Worm (Caenorhabditis elegans) whole organism, L4 larva: Measurements from ENCODE around the gene srlf-22.

ENCODE experiments used
- F26F4.8 ChIP-seq: fragments of 200-800 bp; sonication (Bioruptor generic); conservative IDR thresholded peaks from 2 replicates; pipeline ENCODE4 v1.3.6; 2022; ENCODE audit warnings: missing genetic modification characterization, missing compliant biosample characterization
- F37D6.2 ChIP-seq: sonication (generic microtip); optimal IDR thresholded peaks from 2 replicates; lab custom pipeline; 2016; ENCODE audit warnings: mild to moderate bottlenecking, missing genetic modification characterization, missing compliant biosample characterization
- Y105C5A.15 ChIP-seq: fragments of 200-800 bp; sonication (Bioruptor generic); IDR thresholded peaks from 2 replicates; pipeline ENCODE4 v1.3.6; 2022; ENCODE audit warnings: missing genetic modification characterization, missing compliant biosample characterization
- Y5F2A.4 ChIP-seq: fragments of 200-800 bp; sonication (Bioruptor generic); optimal IDR thresholded peaks from 2 replicates; lab custom pipeline; 2018; ENCODE audit warnings: mild to moderate bottlenecking, missing genetic modification characterization, missing compliant biosample characterization
- Y75B8A.6 ChIP-seq: fragments of 200-800 bp; sonication (Bioruptor generic); IDR thresholded peaks from 2 replicates; pipeline ENCODE4 v1.3.6; 2022; ENCODE audit warnings: missing genetic modification reagents, missing genetic modification characterization, missing compliant biosample characterization
- ZK337.2 ChIP-seq: fragments of 200-800 bp; sonication (Bioruptor generic); IDR thresholded peaks from 2 replicates; pipeline ENCODE4 v1.3.6; 2022; ENCODE audit warnings: missing genetic modification reagents, missing genetic modification characterization, missing compliant biosample characterization
- aha-1 ChIP-seq: fragments of 150-350 bp; peaks from one replicate; lab custom pipeline; 2014; ENCODE audit warnings: missing biosample characterization, missing genetic modification characterization
- aly-2 ChIP-seq: sonication (generic microtip); optimal IDR thresholded peaks from 2 replicates; lab custom pipeline; 2018; ENCODE audit warnings: missing biosample characterization, missing genetic modification characterization
- ama-1 ChIP-seq: fragments of 150-350 bp; optimal IDR thresholded peaks from 2 replicates; lab custom pipeline; 2014; ENCODE audit warnings: inconsistent platforms, mixed read lengths
- ceh-32 ChIP-seq: sonication (generic microtip); optimal IDR thresholded peaks from 2 replicates; lab custom pipeline; 2016; ENCODE audit warnings: mild to moderate bottlenecking, missing genetic modification characterization, missing compliant biosample characterization; ENCODE audit not compliant: poor library complexity
- ceh-62 ChIP-seq: sonication (generic microtip); optimal IDR thresholded peaks from 2 replicates; lab custom pipeline; 2017; ENCODE audit warnings: missing biosample characterization, missing genetic modification characterization
- ces-1 ChIP-seq: fragments of 150-350 bp; sonication (generic microtip); optimal IDR thresholded peaks from 4 replicates; lab custom pipeline; 2014; ENCODE audit warnings: missing biosample characterization, missing genetic modification reagents, missing genetic modification characterization
- cey-2 ChIP-seq: sonication (generic microtip); optimal IDR thresholded peaks from 3 replicates; lab custom pipeline; 2017; ENCODE audit warnings: missing genetic modification characterization, mild to moderate bottlenecking, missing compliant biosample characterization, antibody characterized with exemption, borderline replicate concordance; ENCODE audit not compliant: insufficient read depth
- ctbp-1 ChIP-seq: fragments of 200-800 bp; sonication (Bioruptor generic); IDR thresholded peaks from 2 replicates; pipeline ENCODE4 v1.3.6; 2022; ENCODE audit warnings: missing genetic modification reagents, missing genetic modification characterization, missing compliant biosample characterization
- daf-19 ChIP-seq: fragments of 200-800 bp; sonication (Bioruptor generic); conservative IDR thresholded peaks from 2 replicates; pipeline ENCODE4 v1.3.6; 2022; ENCODE audit warnings: missing genetic modification characterization, missing compliant biosample characterization
- daf-8 ChIP-seq: fragments of 200-800 bp; sonication (Bioruptor generic); IDR thresholded peaks from 2 replicates; pipeline ENCODE4 v1.3.6; 2022; ENCODE audit warnings: missing genetic modification characterization, missing compliant biosample characterization
- dmd-8 ChIP-seq: fragments of 200-800 bp; sonication (Bioruptor generic); IDR thresholded peaks from 2 replicates; pipeline ENCODE4 v1.3.6; 2022; ENCODE audit warnings: missing genetic modification characterization, missing compliant biosample characterization
- fkh-10 ChIP-seq: fragments of 150-350 bp; optimal IDR thresholded peaks from 2 replicates; lab custom pipeline; 2014; ENCODE audit warnings: missing biosample characterization, missing genetic modification reagents, missing genetic modification characterization
- fos-1 ChIP-seq: fragments of 150-350 bp; optimal IDR thresholded peaks from 2 replicates; lab custom pipeline; 2014; ENCODE audit warnings: missing biosample characterization, missing genetic modification characterization
- gei-8 ChIP-seq: fragments of 200-800 bp; sonication (Bioruptor generic); optimal IDR thresholded peaks from 2 replicates; lab custom pipeline; 2018; ENCODE audit warnings: mild to moderate bottlenecking, missing genetic modification characterization, missing compliant biosample characterization
- hif-1 ChIP-seq, 2 experiments: sonication (generic microtip); optimal IDR thresholded peaks; 2 replicates each; lab custom pipeline; 2016 to 2017; ENCODE audit warnings: missing compliant biosample characterization in 2 of 2, missing genetic modification characterization in 2 of 2, missing genetic modification reagents in 2 of 2, missing genotype in 2 of 2, mild to moderate bottlenecking in 1 of 2
- hlh-11 ChIP-seq: fragments of 200-800 bp; sonication (Bioruptor generic); optimal IDR thresholded peaks from 2 replicates; lab custom pipeline; 2018; ENCODE audit warnings: mild to moderate bottlenecking, missing genetic modification characterization, missing compliant biosample characterization
- lin-38 ChIP-seq: fragments of 200-800 bp; sonication (Bioruptor generic); IDR thresholded peaks from 2 replicates; pipeline ENCODE4 v1.3.6; 2022; ENCODE audit warnings: missing genetic modification reagents, missing genetic modification characterization, missing compliant biosample characterization
- lin-39 ChIP-seq: fragments of 150-350 bp; optimal IDR thresholded peaks from 2 replicates; lab custom pipeline; 2014; ENCODE audit warnings: missing biosample characterization, missing genetic modification reagents, missing genetic modification characterization
- madf-5 ChIP-seq, 2 experiments: fragments of 200-800 bp; sonication (Bioruptor generic); IDR thresholded peaks; 2 replicates each; pipeline ENCODE4 v1.3.6; 2022; ENCODE audit warnings: missing compliant biosample characterization in 2 of 2, missing genetic modification characterization in 2 of 2
- mdl-1 ChIP-seq, 2 experiments: fragments of 150-350 bp in 1 of 2; sonication (generic microtip) in 1 of 2; optimal IDR thresholded peaks; 2 replicates each; lab custom pipeline; 2014 to 2017; ENCODE audit warnings: missing biosample characterization in 2 of 2, missing genetic modification characterization in 2 of 2
- mes-2 ChIP-seq: sonication (generic microtip); optimal IDR thresholded peaks from 2 replicates; lab custom pipeline; 2016; ENCODE audit warnings: missing genotype, mild to moderate bottlenecking, missing genetic modification characterization, missing compliant biosample characterization; ENCODE audit not compliant: poor library complexity, severe bottlenecking
- mxl-3 ChIP-seq: fragments of 200-800 bp; sonication (Bioruptor generic); optimal IDR thresholded peaks from 2 replicates; lab custom pipeline; 2018; ENCODE audit warnings: mild to moderate bottlenecking, missing genetic modification characterization, missing compliant biosample characterization
- nhr-102 ChIP-seq: sonication (generic microtip); optimal IDR thresholded peaks from 2 replicates; lab custom pipeline; 2016; ENCODE audit warnings: mild to moderate bottlenecking, missing genetic modification characterization, moderate library complexity, missing compliant biosample characterization
- nhr-11 ChIP-seq: fragments of 150-350 bp; optimal IDR thresholded peaks from 2 replicates; lab custom pipeline; 2014; ENCODE audit warnings: missing biosample characterization, missing genetic modification characterization
- nhr-6 ChIP-seq: fragments of 150-350 bp; optimal IDR thresholded peaks from 2 replicates; lab custom pipeline; 2014; ENCODE audit warnings: missing biosample characterization, missing genetic modification characterization
- pha-4 ChIP-seq, 2 experiments: fragments of 150-350 bp in 1 of 2; fragments of 200-800 bp in 1 of 2; sonication (Bioruptor generic) in 1 of 2; IDR thresholded peaks in 1 of 2; optimal IDR thresholded peaks in 1 of 2; 2 replicates each; pipeline versions ENCODE4 v1.3.6 to Lab custom; 2014 to 2022; ENCODE audit warnings: missing genetic modification characterization in 2 of 2, missing genetic modification reagents in 2 of 2, missing biosample characterization in 1 of 2, missing compliant biosample characterization in 1 of 2
- sdz-12 ChIP-seq: fragments of 200-800 bp; sonication (Bioruptor generic); optimal IDR thresholded peaks from 2 replicates; lab custom pipeline; 2018; ENCODE audit warnings: mild to moderate bottlenecking, missing genetic modification characterization, missing compliant biosample characterization
- spr-3 ChIP-seq: fragments of 200-800 bp; sonication (Bioruptor generic); optimal IDR thresholded peaks from 2 replicates; lab custom pipeline; 2018; ENCODE audit warnings: mild to moderate bottlenecking, missing genetic modification characterization, missing compliant biosample characterization
- tag-97 ChIP-seq: fragments of 200-800 bp; sonication (Bioruptor generic); IDR thresholded peaks from 2 replicates; pipeline ENCODE4 v1.3.6; 2022; ENCODE audit warnings: missing genetic modification characterization, missing compliant biosample characterization
- tra-1 ChIP-seq: fragments of 200-800 bp; sonication (Bioruptor generic); IDR thresholded peaks from 2 replicates; pipeline ENCODE4 v1.3.6; 2022; ENCODE audit warnings: missing genetic modification reagents, missing genetic modification characterization, missing compliant biosample characterization
- unc-130 ChIP-seq: sonication (generic microtip); optimal IDR thresholded peaks from 2 replicates; lab custom pipeline; 2016; ENCODE audit warnings: missing genetic modification reagents, missing genetic modification characterization, missing compliant biosample characterization
- zag-1 ChIP-seq: fragments of 150-350 bp; optimal IDR thresholded peaks from 2 replicates; lab custom pipeline; 2014; ENCODE audit warnings: missing biosample characterization, missing genetic modification characterization
- zfp-2 ChIP-seq: sonication (generic microtip); optimal IDR thresholded peaks from 2 replicates; lab custom pipeline; 2016; ENCODE audit warnings: mild to moderate bottlenecking, missing genetic modification characterization, missing compliant biosample characterization
- ztf-11 ChIP-seq: fragments of 150-350 bp; optimal IDR thresholded peaks from 2 replicates; lab custom pipeline; 2014; ENCODE audit warnings: missing biosample characterization, missing genetic modification characterization

srlf-22 gene

DNA sequence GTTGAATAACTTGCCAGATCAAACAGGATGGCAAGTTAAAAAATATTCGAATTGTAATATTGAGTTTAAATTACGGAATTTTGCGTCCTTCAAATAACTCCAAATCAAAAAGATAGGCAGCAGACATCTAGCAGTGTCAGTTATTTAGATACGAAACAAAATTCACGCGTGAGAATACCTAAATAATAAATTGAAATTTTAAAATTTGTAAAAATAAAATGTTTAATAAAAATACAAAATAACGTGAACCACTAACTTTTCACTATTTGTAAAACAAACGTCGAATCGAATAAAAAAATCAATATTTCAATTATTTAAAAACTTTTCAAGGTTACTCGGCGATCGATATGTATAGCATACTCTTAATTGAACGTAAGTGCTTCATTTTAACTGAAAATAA is 15.0 kb upstream of the srlf-22 start, which contains the start of gene T02B11.9:
TSS of gene T02B11.9 (plus strand) at position 301 of the 400 bp plus-strand sequence.
- no peak for TF ChIP-seq lin-39 (tag; lab: Kevin White, UChicago)
- TF ChIP-seq pha-4 (GFP tag; IDR thresholded peaks at IDR 0.05; lab: Robert Waterston, UW): no peak
- no peak for TF ChIP-seq pha-4 (tag; optimal IDR thresholded peaks at IDR 0.05; lab: Kevin White, UChicago)

DNA sequence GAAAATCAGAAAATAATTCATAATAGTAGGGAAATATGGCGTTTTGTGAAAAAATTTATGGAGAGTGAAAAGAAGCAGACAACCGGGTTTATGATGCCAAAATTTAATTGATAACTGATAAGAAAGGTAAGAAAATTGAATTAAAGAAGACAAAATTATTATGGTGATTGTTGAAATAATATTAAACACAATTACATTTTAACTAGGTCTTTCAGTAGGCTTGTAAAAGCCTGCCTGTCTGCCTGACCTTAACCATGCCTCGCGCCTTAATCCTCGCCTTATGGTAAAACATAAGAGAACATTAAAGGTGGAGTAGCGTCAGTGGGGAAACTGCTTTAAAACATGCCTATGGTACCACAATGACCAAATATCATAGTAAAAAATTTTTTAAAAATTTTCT is 12.4 kb upstream of the srlf-22 start, which contains the start of gene T02B11.8:
TSS of gene T02B11.8 (minus strand) at position 101 of the 400 bp plus-strand sequence.
- TF ChIP-seq unc-130 (GFP tag; lab: Kevin White, UChicago) (no peak), dmd-8 (GFP tag; lab: Robert Waterston, UW) (no peak), nhr-11 (tag; lab: Kevin White, UChicago) (no peak), tag-97 (GFP tag; lab: Robert Waterston, UW) (no peak), ZK337.2 (GFP tag; lab: Robert Waterston, UW) (no peak), lin-38 (GFP tag; lab: Robert Waterston, UW) (no peak), daf-19 (GFP tag; lab: Robert Waterston, UW) (no peak), aha-1 (no peak), spr-3 (no peak), ztf-11 (no peak)

DNA sequence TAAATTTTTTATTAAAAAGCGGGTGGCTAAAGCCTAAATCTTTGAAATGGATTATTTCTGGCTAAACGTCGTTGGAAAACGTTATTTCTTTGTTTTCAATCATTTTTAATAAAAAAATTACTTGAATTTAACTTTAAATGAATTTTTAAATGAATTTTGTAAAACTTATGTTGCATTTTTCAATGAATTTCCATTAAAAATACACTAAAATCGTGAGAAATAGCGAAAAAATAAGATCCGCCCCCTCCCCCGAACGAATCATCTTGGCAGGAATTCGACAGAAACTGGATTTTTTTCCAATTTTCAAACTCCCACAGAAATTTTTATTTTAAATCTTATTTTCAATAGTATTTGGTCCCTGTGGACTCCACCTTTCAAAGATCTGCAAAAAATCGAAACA is 11.8 kb upstream of the srlf-22 start, which contains the start of gene srg-53:
TSS of gene srg-53 (plus strand) at position 301 of the 400 bp plus-strand sequence.
- TF ChIP-seq hif-1 (tag; optimal IDR thresholded peaks at IDR 0.05; lab: Kevin White, UChicago) (no peak), fkh-10 (GFP tag; lab: Kevin White, UChicago) (no peak), ces-1 (GFP tag; lab: Kevin White, UChicago) (no peak), Y105C5A.15 (GFP tag; lab: Robert Waterston, UW) (no peak), nhr-6 (tag; lab: Kevin White, UChicago) (no peak), ceh-62 (tag; lab: Kevin White, UChicago) (no peak), zfp-2 (tag; lab: Kevin White, UChicago) (no peak), mes-2 (tag; lab: Kevin White, UChicago) (no peak), pha-4 (GFP tag; IDR thresholded peaks at IDR 0.05; lab: Robert Waterston, UW) (no peak), pha-4 (tag; optimal IDR thresholded peaks at IDR 0.05; lab: Kevin White, UChicago) (no peak), hlh-11 (tag; lab: Kevin White, UChicago) (no peak), F37D6.2 (tag; lab: Kevin White, UChicago) (no peak), mdl-1 (tag; optimal IDR thresholded peaks at IDR 0.05; lab: Kevin White, UChicago) (no peak), lin-38 (GFP tag; lab: Robert Waterston, UW) (no peak)

DNA sequence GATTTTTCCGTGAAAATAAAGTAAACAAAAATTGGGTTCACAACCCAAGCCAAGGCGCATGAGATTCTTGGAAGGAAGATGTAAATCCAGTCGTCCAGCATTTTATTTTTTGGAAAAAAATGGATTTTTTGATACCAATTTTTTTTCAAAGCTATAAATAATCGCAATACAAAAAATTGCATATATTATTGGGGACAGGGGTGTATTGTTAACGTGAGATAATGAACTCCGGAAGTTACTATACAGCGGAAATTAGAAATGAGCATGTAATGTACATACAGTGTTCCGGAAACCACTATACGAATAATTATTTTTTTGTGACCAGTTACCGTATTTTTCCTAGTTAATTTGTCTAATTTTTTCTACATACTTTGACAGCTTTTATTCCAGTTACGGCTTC is 6.6 kb upstream of the srlf-22 start, which contains the start of gene srj-38:
TSS of gene srj-38 (minus strand) at position 101 of the 400 bp plus-strand sequence.
- TF ChIP-seq madf-5 (GFP tag; IDR thresholded peaks at IDR 0.05; lab: Robert Waterston, UW) (no peak), ZK337.2 (GFP tag; lab: Robert Waterston, UW) (no peak), Y75B8A.6 (no peak), daf-19 (GFP tag; lab: Robert Waterston, UW) (no peak), F26F4.8 (GFP tag; lab: Robert Waterston, UW) (no peak), aly-2 (tag; lab: Kevin White, UChicago) (no peak), sdz-12 (no peak), hif-1 (tag; optimal IDR thresholded peaks at IDR 0.05; lab: Kevin White, UChicago) (no peak), nhr-102 (tag; lab: Kevin White, UChicago) (no peak)

DNA sequence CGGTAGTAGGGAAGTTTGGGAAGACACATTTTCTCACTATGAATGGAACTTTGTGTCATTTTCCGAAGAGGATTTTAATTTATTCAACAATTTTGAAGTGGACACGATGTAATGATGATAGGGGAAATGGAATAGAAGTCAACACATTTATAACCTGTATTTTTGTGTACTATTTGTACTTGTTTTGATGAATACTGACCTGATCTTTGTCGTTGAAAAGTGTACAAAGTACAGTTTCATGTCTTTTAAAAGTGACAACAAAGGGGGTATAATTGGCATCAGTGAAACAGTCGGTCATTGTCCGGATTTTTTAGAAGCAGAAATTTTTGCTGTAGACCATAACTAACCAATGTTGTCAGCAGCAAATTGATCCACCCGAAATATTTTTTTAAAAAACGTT is 1.7 kb upstream of the srlf-22 start, which contains the start of gene T02B11.6:
TSS of gene T02B11.6 (minus strand) at position 101 of the 400 bp plus-strand sequence.
- TF ChIP-seq mxl-3 (GFP tag; lab: Kevin White, UChicago) (no peak), fos-1 (tag; lab: Kevin White, UChicago) (no peak), ZK337.2 (GFP tag; lab: Robert Waterston, UW) (no peak), daf-8 (no peak), ceh-32 (tag; lab: Kevin White, UChicago) (no peak), dmd-8 (GFP tag; lab: Robert Waterston, UW) (no peak), tra-1 (no peak), Y5F2A.4 (GFP tag; lab: Kevin White, UChicago) (no peak), ama-1 (no peak), zag-1 (tag; lab: Kevin White, UChicago) (no peak), cey-2 (tag; lab: Kevin White, UChicago) (no peak), ctbp-1 (GFP tag; lab: Robert Waterston, UW) (no peak), gei-8 (GFP tag; lab: Kevin White, UChicago) (no peak)
- TF ChIP-seq, all 104 proteins: peak for 0
